Worm (Caenorhabditis elegans) whole organism, L1 larva: ENCODE measurements around the gene nekl-3.

Source experiments
- C04F5.9 ChIP-seq: sonication (generic microtip); optimal IDR thresholded peaks from 2 replicates; lab custom pipeline; 2016; ENCODE audit warnings: missing genetic modification characterization, missing compliant biosample characterization
- F16B12.6 ChIP-seq: fragments of 150-350 bp; optimal IDR thresholded peaks from 2 replicates; lab custom pipeline; 2014; ENCODE audit warnings: missing biosample characterization, missing genetic modification characterization
- Y116A8C.19 ChIP-seq: sonication (generic microtip); optimal IDR thresholded peaks from 2 replicates; lab custom pipeline; 2016; ENCODE audit warnings: missing compliant biosample characterization, missing genetic modification characterization, borderline replicate concordance
- aha-1 ChIP-seq: fragments of 150-350 bp; optimal IDR thresholded peaks from 2 replicates; lab custom pipeline; 2014; ENCODE audit warnings: missing biosample characterization, missing genetic modification characterization
- ceh-63 ChIP-seq: fragments of 200-800 bp; sonication (Bioruptor generic); optimal IDR thresholded peaks from 2 replicates; lab custom pipeline; 2018; ENCODE audit warnings: mild to moderate bottlenecking, missing genetic modification characterization, missing compliant biosample characterization
- ceh-90 ChIP-seq: sonication (generic microtip); optimal IDR thresholded peaks from 2 replicates; lab custom pipeline; 2016; ENCODE audit warnings: missing genetic modification characterization, missing compliant biosample characterization
- dsc-1 ChIP-seq: sonication (generic microtip); optimal IDR thresholded peaks from 2 replicates; lab custom pipeline; 2016; ENCODE audit warnings: mild to moderate bottlenecking, missing genetic modification characterization, missing compliant biosample characterization
- efl-1 ChIP-seq, 4 experiments: fragments of 150-350 bp; optimal IDR thresholded peaks in 3 of 4; peaks in 1 of 4; 1 replicate in 1 of 4; 2 replicates in 3 of 4; lab custom pipeline; 2014; ENCODE audit warnings: missing biosample characterization in 2 of 4, missing genetic modification characterization in 2 of 4, missing genetic modification reagents in 2 of 4
- efl-3 ChIP-seq: fragments of 200-800 bp; sonication (Bioruptor generic); optimal IDR thresholded peaks from 2 replicates; lab custom pipeline; 2018; ENCODE audit warnings: mild to moderate bottlenecking, missing genetic modification characterization, missing compliant biosample characterization
- egl-27 ChIP-seq, 2 experiments: fragments of 150-350 bp in 1 of 2; sonication (generic microtip); optimal IDR thresholded peaks; 3 replicates each; lab custom pipeline; 2017 to 2018; ENCODE audit warnings: missing biosample characterization in 2 of 2, missing genetic modification characterization in 2 of 2, missing genetic modification reagents in 2 of 2
- fkh-10 ChIP-seq: sonication (generic microtip); optimal IDR thresholded peaks from 2 replicates; lab custom pipeline; 2017; ENCODE audit warnings: missing biosample characterization, missing genetic modification reagents, missing genetic modification characterization
- hlh-17 ChIP-seq: fragments of 200-800 bp; sonication (Bioruptor generic); optimal IDR thresholded peaks from 2 replicates; lab custom pipeline; 2018; ENCODE audit warnings: missing genetic modification characterization, mild to moderate bottlenecking, missing compliant biosample characterization, moderate library complexity, borderline replicate concordance
- hlh-4 ChIP-seq: sonication (generic microtip); optimal IDR thresholded peaks from 2 replicates; lab custom pipeline; 2016; ENCODE audit warnings: mild to moderate bottlenecking, missing genetic modification characterization, missing compliant biosample characterization
- jun-1 ChIP-seq: fragments of 150-350 bp; optimal IDR thresholded peaks from 2 replicates; lab custom pipeline; 2014; ENCODE audit warnings: missing biosample characterization, missing genetic modification reagents, missing genetic modification characterization
- lin-14 ChIP-seq: fragments of 200-800 bp; sonication (Bioruptor generic); optimal IDR thresholded peaks from 2 replicates; lab custom pipeline; 2018; ENCODE audit warnings: mild to moderate bottlenecking, missing genetic modification characterization, moderate library complexity, missing compliant biosample characterization
- lin-15B ChIP-seq: fragments of 150-350 bp; sonication (generic microtip); optimal IDR thresholded peaks from 3 replicates; lab custom pipeline; 2014; ENCODE audit warnings: missing biosample characterization, missing genetic modification characterization
- lin-35 ChIP-seq, 2 experiments: fragments of 150-350 bp; optimal IDR thresholded peaks; 2 replicates each; lab custom pipeline; 2014; ENCODE audit warnings: missing biosample characterization in 2 of 2, missing genetic modification characterization in 2 of 2, missing genetic modification reagents in 2 of 2
- lir-3 ChIP-seq: sonication (generic microtip); optimal IDR thresholded peaks from 2 replicates; lab custom pipeline; 2016; ENCODE audit warnings: mild to moderate bottlenecking, missing genetic modification characterization, moderate library complexity, missing compliant biosample characterization; ENCODE audit not compliant: poor library complexity
- lsy-2 ChIP-seq, 2 experiments: fragments of 150-350 bp; optimal IDR thresholded peaks; 2 replicates each; lab custom pipeline; 2014; ENCODE audit warnings: missing biosample characterization in 2 of 2, missing genetic modification characterization in 2 of 2
- mab-9 ChIP-seq: fragments of 200-800 bp; sonication (Bioruptor generic); IDR thresholded peaks from 2 replicates; pipeline ENCODE4 v1.3.6; 2022; ENCODE audit warnings: missing genetic modification reagents, missing genetic modification characterization, missing compliant biosample characterization
- mef-2 ChIP-seq: fragments of 150-350 bp; optimal IDR thresholded peaks from 2 replicates; lab custom pipeline; 2014; ENCODE audit warnings: missing biosample characterization, missing genetic modification characterization
- mep-1 ChIP-seq: fragments of 150-350 bp; optimal IDR thresholded peaks from 2 replicates; lab custom pipeline; 2014; ENCODE audit warnings: missing biosample characterization, missing genetic modification characterization
- nhr-12 ChIP-seq: sonication (generic microtip); optimal IDR thresholded peaks from 2 replicates; lab custom pipeline; 2017; ENCODE audit warnings: missing biosample characterization, missing genetic modification characterization
- nhr-20 ChIP-seq: sonication (generic microtip); optimal IDR thresholded peaks from 2 replicates; lab custom pipeline; 2016; ENCODE audit warnings: mild to moderate bottlenecking, missing genetic modification characterization, missing compliant biosample characterization
- nhr-28 ChIP-seq: fragments of 150-350 bp; optimal IDR thresholded peaks from 2 replicates; lab custom pipeline; 2014; ENCODE audit warnings: missing biosample characterization, missing genetic modification characterization
- nhr-71 ChIP-seq: sonication (generic microtip); optimal IDR thresholded peaks from 2 replicates; lab custom pipeline; 2016; ENCODE audit warnings: mild to moderate bottlenecking, missing genetic modification characterization, moderate library complexity, missing compliant biosample characterization
- nhr-85 ChIP-seq: sonication (generic microtip); peaks from one replicate; lab custom pipeline; 2016; ENCODE audit warnings: missing genetic modification characterization, inconsistent platforms, missing compliant biosample characterization
- pag-3 ChIP-seq: sonication (generic microtip); optimal IDR thresholded peaks from 2 replicates; lab custom pipeline; 2017; ENCODE audit warnings: missing genetic modification characterization, mild to moderate bottlenecking, missing compliant biosample characterization, antibody characterized with exemption, borderline replicate concordance; ENCODE audit not compliant: insufficient read depth
- pax-3 ChIP-seq: fragments of 200-800 bp; sonication (Bioruptor generic); optimal IDR thresholded peaks from 2 replicates; lab custom pipeline; 2018; ENCODE audit warnings: mild to moderate bottlenecking, missing genetic modification characterization, moderate library complexity, missing compliant biosample characterization
- skn-1 ChIP-seq: fragments of 150-350 bp; optimal IDR thresholded peaks from 2 replicates; lab custom pipeline; 2014; ENCODE audit warnings: missing biosample characterization, missing genetic modification characterization
- snpc-4 ChIP-seq: fragments of 150-350 bp; optimal IDR thresholded peaks from 2 replicates; lab custom pipeline; 2014; ENCODE audit warnings: missing biosample characterization, missing genetic modification characterization
- sup-37 ChIP-seq: fragments of 200-800 bp; sonication (Bioruptor generic); optimal IDR thresholded peaks from 2 replicates; lab custom pipeline; 2018; ENCODE audit warnings: mild to moderate bottlenecking, missing genetic modification characterization, missing compliant biosample characterization
- tlp-1 ChIP-seq: fragments of 150-350 bp; optimal IDR thresholded peaks from 2 replicates; lab custom pipeline; 2014; ENCODE audit warnings: missing biosample characterization, missing genetic modification characterization
- unc-130 ChIP-seq: fragments of 150-350 bp; optimal IDR thresholded peaks from 2 replicates; lab custom pipeline; 2017; ENCODE audit warnings: missing biosample characterization, missing genetic modification characterization, inconsistent platforms
- unc-62 ChIP-seq: fragments of 150-350 bp; optimal IDR thresholded peaks from 2 replicates; lab custom pipeline; 2014; ENCODE audit warnings: missing biosample characterization, missing genetic modification reagents, missing genetic modification characterization
- unc-86 ChIP-seq: sonication (generic microtip); optimal IDR thresholded peaks from 2 replicates; lab custom pipeline; 2016; ENCODE audit warnings: missing genetic modification characterization, missing compliant biosample characterization
- vab-15 ChIP-seq: sonication (generic microtip); optimal IDR thresholded peaks from 2 replicates; lab custom pipeline; 2017; ENCODE audit warnings: missing genotype, mild to moderate bottlenecking, missing genetic modification characterization, missing compliant biosample characterization
- xbp-1 ChIP-seq: sonication (generic microtip); optimal IDR thresholded peaks from 2 replicates; lab custom pipeline; 2016; ENCODE audit warnings: missing genetic modification characterization, missing compliant biosample characterization
- zip-4 ChIP-seq: fragments of 200-800 bp; sonication (Bioruptor generic); optimal IDR thresholded peaks from 2 replicates; lab custom pipeline; 2018; ENCODE audit warnings: mild to moderate bottlenecking, missing genetic modification characterization, moderate library complexity, missing compliant biosample characterization

The nekl-3 gene

DNA sequence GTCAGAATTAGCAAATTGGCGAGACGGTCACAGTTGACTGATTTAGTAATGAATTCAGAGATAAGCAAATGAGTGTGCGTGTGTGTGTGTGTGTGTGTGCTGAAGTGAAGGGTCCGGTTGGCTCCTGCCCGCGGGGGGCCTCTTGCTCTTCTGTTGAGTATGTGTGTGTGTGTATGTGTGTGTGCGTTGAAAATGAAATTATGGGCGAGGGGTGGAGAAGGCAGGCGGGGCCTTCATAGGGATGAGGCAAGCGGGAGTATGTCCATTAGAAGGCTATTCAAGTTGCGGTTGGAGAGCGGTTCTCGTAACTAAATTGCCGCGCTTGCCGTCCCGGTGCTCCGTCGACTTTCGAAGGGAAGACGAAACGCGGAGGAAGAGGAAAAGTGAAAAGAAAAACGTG lies 16.0 kb upstream of the nekl-3 start (continued):
- TF ChIP-seq sup-37 (GFP tag; lab: Kevin White, UChicago) (no peak), hlh-17 (no peak), F16B12.6 (tag; lab: Kevin White, UChicago) (no peak), lir-3 (tag; lab: Kevin White, UChicago) (no peak), ceh-90 (tag; lab: Kevin White, UChicago) (no peak), unc-86 (tag; lab: Kevin White, UChicago) (no peak), jun-1 (tag; lab: Kevin White, UChicago) (no peak), mab-9 (GFP tag; lab: Robert Waterston, UW) (no peak), fkh-10 (GFP tag; lab: Kevin White, UChicago) (peak; percentile 83), nhr-85 (no peak), aha-1 (tag; lab: Kevin White, UChicago) (no peak), pax-3 (no peak), mef-2 (tag; lab: Kevin White, UChicago) (no peak), tlp-1 (no peak), unc-62 (GFP tag; lab: Kevin White, UChicago) (no peak), nhr-20 (tag; lab: Kevin White, UChicago) (no peak), C04F5.9 (tag; lab: Kevin White, UChicago) (no peak), lin-15B (tag; lab: Kevin White, UChicago) (no peak), snpc-4 (tag; lab: Kevin White, UChicago) (no peak), nhr-71 (peak; percentile 22), mep-1 (tag; lab: Kevin White, UChicago) (no peak), lin-35 (GFP tag; optimal IDR thresholded peaks at IDR 0.05; lab: Kevin White, UChicago) (no peak)

DNA sequence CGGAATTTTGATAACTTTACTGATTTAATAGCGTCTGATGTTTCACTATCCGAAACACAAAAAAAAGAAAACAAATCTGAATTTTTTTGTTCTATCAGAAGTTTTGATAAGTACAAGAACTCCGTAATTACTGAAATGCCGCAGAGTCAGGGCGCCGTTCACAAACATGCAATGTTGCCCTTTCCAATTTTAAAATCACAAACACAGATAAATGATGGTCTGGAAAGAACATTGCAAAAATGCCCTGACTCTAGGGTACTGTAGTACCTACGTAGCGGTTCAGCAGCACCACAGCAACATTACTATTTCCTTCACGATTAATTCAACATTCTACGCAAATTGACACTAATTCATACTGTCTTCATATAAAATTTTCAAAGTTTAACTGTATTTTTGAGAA lies 15.3 kb upstream of the nekl-3 start:
- TF ChIP-seq hlh-4 (tag; lab: Kevin White, UChicago) (no peak), nhr-28 (tag; lab: Kevin White, UChicago) (no peak), skn-1 (tag; lab: Kevin White, UChicago) (no peak), unc-130 (tag; lab: Kevin White, UChicago) (no peak), unc-62 (GFP tag; lab: Kevin White, UChicago) (no peak), lir-3 (tag; lab: Kevin White, UChicago) (no peak), zip-4 (GFP tag; lab: Kevin White, UChicago) (no peak), pag-3 (tag; lab: Kevin White, UChicago) (no peak), nhr-71 (no peak), lsy-2 (tag; optimal IDR thresholded peaks at IDR 0.05; lab: Kevin White, UChicago) (no peak), xbp-1 (tag; lab: Kevin White, UChicago) (no peak), dsc-1 (tag; lab: Kevin White, UChicago) (no peak), Y116A8C.19 (tag; lab: Kevin White, UChicago) (no peak), tlp-1 (no peak), efl-3 (no peak), snpc-4 (tag; lab: Kevin White, UChicago) (no peak), ceh-63 (GFP tag; lab: Kevin White, UChicago) (no peak), nhr-12 (no peak), egl-27 (tag; optimal IDR thresholded peaks at IDR 0.05; lab: Kevin White, UChicago) (no peak), nhr-20 (tag; lab: Kevin White, UChicago) (no peak)

DNA sequence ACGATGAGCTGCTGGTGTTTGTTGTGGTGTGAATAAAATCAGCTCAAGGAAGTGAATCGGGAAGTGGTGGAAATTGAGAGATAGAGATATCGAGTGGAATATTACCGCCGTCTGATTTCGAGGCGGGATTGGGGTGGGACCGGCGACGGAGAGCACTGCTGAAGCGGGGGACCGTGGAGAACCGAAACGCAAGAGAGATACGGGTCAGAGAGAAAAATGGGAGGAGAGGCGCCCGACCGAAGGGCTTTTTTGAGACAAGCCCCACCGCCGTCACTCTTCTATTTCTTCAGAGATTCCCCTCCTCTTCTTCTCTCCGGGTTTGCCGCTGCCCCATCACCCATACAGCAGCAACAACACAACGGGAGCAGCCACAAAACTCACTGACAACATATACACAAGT lies 14.8 kb upstream of the nekl-3 start:
- TF ChIP-seq efl-1 (optimal IDR thresholded peaks at IDR 0.05; lab: Kevin White, UChicago) = no peak
- peak in 1 of 2 experiments; percentile 30 for TF ChIP-seq efl-1 (GFP tag; optimal IDR thresholded peaks at IDR 0.05 in 1 of 2; lab: Kevin White, UChicago)
- TF ChIP-seq nhr-71 = peak; percentile 6
- peak; percentile 43 for TF ChIP-seq lin-14 (GFP tag; lab: Kevin White, UChicago)
- TF ChIP-seq vab-15 = no peak
- TF ChIP-seq, all 84 proteins: peak for 3
